Worm (Caenorhabditis elegans): ENCODE results near the gene nas-15.

nas-15 gene

ce11 chrX:777421-777820 lies at the start of gene nas-15:
TSS of gene nas-15 (plus strand) at chrX:777721.
- TF ChIP-seq ceh-16 (tag; optimal IDR thresholded peaks at IDR 0.05) (no peak), nhr-10 (tag; optimal IDR thresholded peaks at IDR 0.05) (no peak), elt-1 (tag; optimal IDR thresholded peaks at IDR 0.05) (no peak), ztf-4 (tag; optimal IDR thresholded peaks at IDR 0.05) (no peak), sem-4 (tag; optimal IDR thresholded peaks at IDR 0.05) (no peak), ceh-82 (tag; optimal IDR thresholded peaks at IDR 0.05) (no peak), crh-2 (tag; optimal IDR thresholded peaks at IDR 0.05) (no peak), nhr-129 (tag; optimal IDR thresholded peaks at IDR 0.05) (no peak)

ce11 chrX:727737-728136 lies 49.8 kb upstream of the nas-15 start:
- TF ChIP-seq nhr-21 (tag; optimal IDR thresholded peaks at IDR 0.05) (peak; percentile 47), unc-55 (GFP tag; optimal IDR thresholded peaks at IDR 0.05) (peak; percentile 33), nhr-6 (tag; optimal IDR thresholded peaks at IDR 0.05) (peak; percentile 31), ztf-11 (tag; optimal IDR thresholded peaks at IDR 0.05) (no peak), R02D3.7 (tag; optimal IDR thresholded peaks at IDR 0.05) (no peak), lin-11 (tag; optimal IDR thresholded peaks at IDR 0.05) (peak; percentile 22), gmeb-1 (tag; optimal IDR thresholded peaks at IDR 0.05) (peak; percentile 56), elt-1 (tag; optimal IDR thresholded peaks at IDR 0.05) (no peak), nhr-25 (tag; optimal IDR thresholded peaks at IDR 0.05) (peak; percentile 78), lin-39 (tag; optimal IDR thresholded peaks at IDR 0.05) (no peak), fos-1 (tag; optimal IDR thresholded peaks at IDR 0.05) (peak; percentile 99), sma-3 (GFP tag; optimal IDR thresholded peaks at IDR 0.05) (peak; percentile 76), egl-27 (tag; optimal IDR thresholded peaks at IDR 0.05) (peak; percentile 27), elt-3 (tag; optimal IDR thresholded peaks at IDR 0.05) (no peak), peb-1 (tag; optimal IDR thresholded peaks at IDR 0.05) (no peak), unc-62 (GFP tag; optimal IDR thresholded peaks at IDR 0.05) (no peak), nhr-12 (tag; optimal IDR thresholded peaks at IDR 0.05) (no peak), C34F6.9 (tag; optimal IDR thresholded peaks at IDR 0.05) (peak; percentile 67), F13H6.1 (tag; optimal IDR thresholded peaks at IDR 0.05) (peak; percentile 71), aly-2 (tag; optimal IDR thresholded peaks at IDR 0.05) (no peak), dmd-4 (tag; optimal IDR thresholded peaks at IDR 0.05) (no peak), ZK546.5 (tag; optimal IDR thresholded peaks at IDR 0.05) (no peak), snpc-4 (tag; optimal IDR thresholded peaks at IDR 0.05) (no peak), mdl-1 (tag; optimal IDR thresholded peaks at IDR 0.05) (peak; percentile 8 to 35), nhr-237 (tag; optimal IDR thresholded peaks at IDR 0.05) (no peak), skn-1 (tag; optimal IDR thresholded peaks at IDR 0.05) (no peak), ceh-82 (tag; optimal IDR thresholded peaks at IDR 0.05) (no peak), crh-2 (tag; optimal IDR thresholded peaks at IDR 0.05) (peak; percentile 75), nhr-23 (tag; optimal IDR thresholded peaks at IDR 0.05) (no peak), nhr-10 (tag; optimal IDR thresholded peaks at IDR 0.05) (no peak), ama-1 (optimal IDR thresholded peaks at IDR 0.05) (no peak), mab-5 (tag; optimal IDR thresholded peaks at IDR 0.05) (peak; percentile 17), nhr-11 (tag; optimal IDR thresholded peaks at IDR 0.05) (no peak), alr-1 (tag; optimal IDR thresholded peaks at IDR 0.05) (no peak), nhr-129 (tag; optimal IDR thresholded peaks at IDR 0.05) (peak; percentile 67), ztf-1 (GFP tag; conservative IDR thresholded peaks at IDR 0.05) (no peak), nhr-77 (tag; optimal IDR thresholded peaks at IDR 0.05) (no peak), unc-39 (tag; optimal IDR thresholded peaks at IDR 0.05) (no peak), sma-9 (GFP tag; optimal IDR thresholded peaks at IDR 0.05) (peak; percentile 57), sma-9 (tag; optimal IDR thresholded peaks at IDR 0.05) (no peak), sem-4 (tag; optimal IDR thresholded peaks at IDR 0.05) (peak; percentile 74), lin-13 (GFP tag; optimal IDR thresholded peaks at IDR 0.05) (peak; percentile 40), mbf-1 (tag; optimal IDR thresholded peaks at IDR 0.05) (no peak), ceh-16 (tag; optimal IDR thresholded peaks at IDR 0.05) (peak; percentile 55), lsy-2 (tag; optimal IDR thresholded peaks at IDR 0.05) (peak; percentile 41 to 62), blmp-1 (tag; optimal IDR thresholded peaks at IDR 0.05; ENCODE audit: insufficient read depth) (no peak), zag-1 (tag; optimal IDR thresholded peaks at IDR 0.05) (no peak), Y55F3AM.14 (GFP tag; optimal IDR thresholded peaks at IDR 0.05) (no peak), ztf-4 (tag; optimal IDR thresholded peaks at IDR 0.05) (peak; percentile 19)
